Fruit fly (Drosophila melanogaster): ENCODE data around the gene TrissinR.

DNA sequence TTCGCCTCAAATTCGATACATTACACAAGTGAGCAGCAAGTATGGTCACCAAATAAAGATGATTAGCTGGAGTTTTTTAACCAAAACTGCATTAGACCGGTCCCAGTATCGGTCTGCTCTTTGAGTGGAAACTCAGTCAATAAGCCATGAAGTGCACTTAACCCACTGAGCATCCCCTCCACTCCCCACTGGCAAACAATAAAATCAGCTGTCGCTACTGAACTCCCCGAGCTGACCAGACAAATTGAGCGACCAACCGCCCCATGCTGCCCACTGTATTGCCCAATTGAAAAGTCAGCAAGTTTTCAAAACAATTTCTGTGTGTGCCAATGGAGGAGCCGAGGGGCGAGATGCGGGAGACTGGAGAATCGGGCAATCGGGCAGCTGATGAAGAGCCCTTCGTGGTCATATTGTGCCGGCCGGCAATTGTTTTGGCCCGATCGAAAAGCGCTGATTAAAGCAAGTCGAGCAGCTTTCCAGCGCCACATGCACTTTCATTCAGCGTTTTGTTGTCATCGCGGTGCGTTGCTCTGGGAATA, 75.4 kb downstream of the TrissinR start:
- TF ChIP-seq Med (GFP tag): peak; percentile 62
- no peak for TF ChIP-seq CG8478 (optimal IDR thresholded peaks at IDR 0.05)
- no peak for TF ChIP-seq CG2199 (GFP tag; IDR thresholded peaks at IDR 0.05)
- TF ChIP-seq Side (GFP tag; optimal IDR thresholded peaks at IDR 0.05): no peak
- TF ChIP-seq CG18262 (tag; optimal IDR thresholded peaks at IDR 0.05): peak; percentile 1
- TF ChIP-seq psq (GFP tag; optimal IDR thresholded peaks at IDR 0.05): no peak
